Worm (Caenorhabditis elegans): ENCODE results near the gene add-2.

add-2 gene

DNA sequence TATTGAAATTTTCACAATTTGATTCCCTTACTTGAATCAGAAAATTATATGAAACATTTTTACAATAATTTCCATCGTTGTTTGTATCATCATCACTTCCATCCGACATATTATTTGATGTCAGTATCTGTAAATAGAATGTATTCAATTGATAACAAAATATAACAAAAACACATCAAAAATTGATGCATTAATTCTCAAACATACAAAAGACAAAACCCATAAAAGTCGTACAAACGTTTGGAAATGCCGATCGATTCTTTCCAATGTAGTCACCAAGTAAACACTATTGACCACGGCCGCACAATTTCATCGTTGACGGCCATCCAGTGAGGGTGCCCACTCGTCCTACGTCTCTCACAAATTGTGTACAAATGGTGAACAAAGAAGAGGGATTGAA lies at the start of gene add-2:
Gene add-2 (minus strand): TSS at position 109 of the 400 bp plus-strand sequence.
- TF ChIP-seq B0310.2 (tag; optimal IDR thresholded peaks at IDR 0.05), result no peak
- TF ChIP-seq hmbx-1 (tag; optimal IDR thresholded peaks at IDR 0.05), result no peak
- no peak for TF ChIP-seq ceh-13 (GFP tag; optimal IDR thresholded peaks at IDR 0.05)
- TF ChIP-seq scrt-1 (GFP tag; IDR thresholded peaks at IDR 0.05), result no peak
- no peak for TF ChIP-seq aly-1 (tag; optimal IDR thresholded peaks at IDR 0.05)
- TF ChIP-seq hnd-1 (tag; optimal IDR thresholded peaks at IDR 0.05), result no peak
- TF ChIP-seq ceh-36 (tag; optimal IDR thresholded peaks at IDR 0.05), result no peak
- TF ChIP-seq tra-4 (tag; optimal IDR thresholded peaks at IDR 0.05), result no peak
- no peak for TF ChIP-seq ama-1 (optimal IDR thresholded peaks at IDR 0.05)
- no peak for TF ChIP-seq flt-1 (GFP tag; IDR thresholded peaks at IDR 0.05)
- TF ChIP-seq ets-7 (tag; optimal IDR thresholded peaks at IDR 0.05), result no peak
- TF ChIP-seq sea-1 (GFP tag; conservative IDR thresholded peaks at IDR 0.05), result no peak
- no peak for TF ChIP-seq pes-1 (GFP tag; IDR thresholded peaks at IDR 0.05)
- no peak for TF ChIP-seq tbx-37 (GFP tag; conservative IDR thresholded peaks at IDR 0.05)
- TF ChIP-seq hmg-4 (GFP tag; optimal IDR thresholded peaks at IDR 0.05), result no peak
- no peak for TF ChIP-seq F13C5.2 (tag; optimal IDR thresholded peaks at IDR 0.05)
- no peak for TF ChIP-seq tbx-11 (GFP tag; IDR thresholded peaks at IDR 0.05)

DNA sequence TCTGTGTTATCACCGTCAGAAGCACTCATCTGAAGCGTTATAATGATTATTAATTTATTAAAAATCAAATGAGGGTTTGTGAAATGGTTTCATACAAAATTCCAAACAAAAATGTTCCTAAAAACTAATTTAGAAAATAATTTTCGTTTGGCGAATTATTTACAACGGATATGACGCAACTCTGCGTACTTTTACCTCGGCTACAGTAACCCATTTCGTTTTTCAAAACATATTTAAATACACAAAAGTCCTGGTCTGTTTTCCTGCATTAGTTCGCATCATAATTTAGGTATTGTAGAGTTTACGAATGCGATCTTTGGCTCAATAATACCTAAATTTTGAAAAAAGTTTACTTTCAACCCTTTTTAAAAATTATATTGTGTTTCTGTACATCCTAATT lies 46.5 kb upstream of the add-2 start, which contains the start of gene R07B7.2:
Gene R07B7.2 (minus strand): TSS at position 35 of the 400 bp plus-strand sequence.
- TF ChIP-seq F13C5.2 (tag; optimal IDR thresholded peaks at IDR 0.05) (no peak), sea-1 (GFP tag; conservative IDR thresholded peaks at IDR 0.05) (no peak), B0310.2 (tag; optimal IDR thresholded peaks at IDR 0.05) (no peak), scrt-1 (GFP tag; IDR thresholded peaks at IDR 0.05) (no peak), hnd-1 (tag; optimal IDR thresholded peaks at IDR 0.05) (no peak), ceh-13 (GFP tag; optimal IDR thresholded peaks at IDR 0.05) (no peak), tbx-11 (GFP tag; IDR thresholded peaks at IDR 0.05) (no peak), ceh-36 (tag; optimal IDR thresholded peaks at IDR 0.05) (no peak), flt-1 (GFP tag; IDR thresholded peaks at IDR 0.05) (no peak)

DNA sequence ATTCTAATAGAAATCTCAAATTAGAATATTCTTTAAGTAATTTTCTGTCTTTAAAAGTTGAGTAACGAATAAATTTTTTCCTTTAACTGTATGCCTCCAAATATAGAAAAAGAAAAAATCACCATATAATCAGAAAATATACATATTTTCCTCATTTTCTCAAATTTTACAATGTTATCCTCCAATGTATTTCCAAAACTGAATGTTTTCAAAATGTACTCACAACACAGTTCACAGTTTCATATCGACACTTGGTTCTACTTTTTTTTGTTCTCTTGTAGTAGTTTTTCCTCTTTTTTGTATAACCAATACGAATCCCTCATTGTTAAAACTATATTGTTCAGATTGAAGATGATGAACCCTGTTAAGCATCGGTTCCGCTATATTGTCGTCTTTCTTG lies 40.4 kb upstream of the add-2 start, which contains the start of gene F10C2.7:
Gene F10C2.7 (plus strand): TSS at position 301 of the 400 bp plus-strand sequence.
- TF ChIP-seq hmg-4 (GFP tag; optimal IDR thresholded peaks at IDR 0.05), result no peak
- no peak for TF ChIP-seq ama-1 (optimal IDR thresholded peaks at IDR 0.05)
- TF ChIP-seq tbx-11 (GFP tag; IDR thresholded peaks at IDR 0.05), result no peak
- TF ChIP-seq tbx-37 (GFP tag; conservative IDR thresholded peaks at IDR 0.05), result no peak
- no peak for TF ChIP-seq ets-7 (tag; optimal IDR thresholded peaks at IDR 0.05)
- no peak for TF ChIP-seq F13C5.2 (tag; optimal IDR thresholded peaks at IDR 0.05)
- TF ChIP-seq ceh-36 (tag; optimal IDR thresholded peaks at IDR 0.05), result no peak
- no peak for TF ChIP-seq flt-1 (GFP tag; IDR thresholded peaks at IDR 0.05)
- no peak for TF ChIP-seq scrt-1 (GFP tag; IDR thresholded peaks at IDR 0.05)
- TF ChIP-seq hmbx-1 (tag; optimal IDR thresholded peaks at IDR 0.05), result no peak
- TF ChIP-seq aly-1 (tag; optimal IDR thresholded peaks at IDR 0.05), result no peak
- TF ChIP-seq tra-4 (tag; optimal IDR thresholded peaks at IDR 0.05), result no peak
- no peak for TF ChIP-seq pes-1 (GFP tag; IDR thresholded peaks at IDR 0.05)
- no peak for TF ChIP-seq hnd-1 (tag; optimal IDR thresholded peaks at IDR 0.05)
- no peak for TF ChIP-seq ceh-13 (GFP tag; optimal IDR thresholded peaks at IDR 0.05)
- no peak for TF ChIP-seq B0310.2 (tag; optimal IDR thresholded peaks at IDR 0.05)
- no peak for TF ChIP-seq sea-1 (GFP tag; conservative IDR thresholded peaks at IDR 0.05)

DNA sequence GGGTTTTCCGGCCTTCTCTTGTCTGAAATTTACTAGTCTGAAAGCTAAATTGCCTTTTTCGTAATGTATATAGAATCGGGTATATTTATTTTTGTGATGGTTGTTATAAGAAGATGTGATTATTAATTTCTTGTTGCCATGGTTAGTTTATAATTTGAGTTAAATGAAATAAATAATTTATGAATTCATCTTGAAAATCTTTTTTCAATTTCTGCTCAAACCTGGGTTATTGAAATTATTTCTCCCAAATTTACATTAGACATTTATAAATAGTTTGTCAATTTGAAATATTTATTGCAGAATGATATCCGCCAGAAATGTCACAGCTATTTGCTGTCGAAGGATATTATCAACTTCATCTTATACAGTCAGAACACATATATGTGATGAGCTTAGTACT lies 35.2 kb upstream of the add-2 start, which contains the start of gene dars-2:
Gene dars-2 (plus strand): TSS at position 301 of the 400 bp plus-strand sequence.
- no peak for TF ChIP-seq hmbx-1 (tag; optimal IDR thresholded peaks at IDR 0.05)
- TF ChIP-seq hnd-1 (tag; optimal IDR thresholded peaks at IDR 0.05), result no peak
- no peak for TF ChIP-seq B0310.2 (tag; optimal IDR thresholded peaks at IDR 0.05)
- TF ChIP-seq flt-1 (GFP tag; IDR thresholded peaks at IDR 0.05), result no peak
- no peak for TF ChIP-seq tbx-37 (GFP tag; conservative IDR thresholded peaks at IDR 0.05)
- no peak for TF ChIP-seq tra-4 (tag; optimal IDR thresholded peaks at IDR 0.05)
- no peak for TF ChIP-seq F13C5.2 (tag; optimal IDR thresholded peaks at IDR 0.05)
- TF ChIP-seq aly-1 (tag; optimal IDR thresholded peaks at IDR 0.05), result no peak
- TF ChIP-seq scrt-1 (GFP tag; IDR thresholded peaks at IDR 0.05), result no peak
- no peak for TF ChIP-seq ceh-13 (GFP tag; optimal IDR thresholded peaks at IDR 0.05)
- TF ChIP-seq pes-1 (GFP tag; IDR thresholded peaks at IDR 0.05), result no peak
- no peak for TF ChIP-seq ama-1 (optimal IDR thresholded peaks at IDR 0.05)
- no peak for TF ChIP-seq ets-7 (tag; optimal IDR thresholded peaks at IDR 0.05)
- TF ChIP-seq ceh-36 (tag; optimal IDR thresholded peaks at IDR 0.05), result no peak
- no peak for TF ChIP-seq tbx-11 (GFP tag; IDR thresholded peaks at IDR 0.05)
- no peak for TF ChIP-seq sea-1 (GFP tag; conservative IDR thresholded peaks at IDR 0.05)
- TF ChIP-seq hmg-4 (GFP tag; optimal IDR thresholded peaks at IDR 0.05), result no peak

DNA sequence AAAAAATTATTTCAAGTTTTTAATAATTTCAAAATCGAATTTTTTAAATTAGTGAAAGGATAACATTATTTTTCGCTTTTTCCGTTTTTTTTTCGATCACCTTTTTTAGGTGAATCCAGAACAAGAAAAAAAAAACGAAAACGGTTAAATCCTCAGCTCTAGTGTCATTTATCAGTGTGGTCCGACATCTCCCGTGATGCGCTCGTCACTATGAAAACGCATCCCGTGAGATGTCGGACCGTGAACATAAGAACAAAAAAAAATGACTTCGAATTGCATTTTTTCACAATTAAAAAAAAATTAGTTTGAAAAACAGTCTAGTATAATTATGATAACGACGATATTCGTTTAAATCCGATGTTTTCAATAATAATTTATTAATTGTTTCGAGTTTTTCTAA lies 34.5 kb upstream of the add-2 start:
- TF ChIP-seq ceh-13 (GFP tag; optimal IDR thresholded peaks at IDR 0.05) (no peak), scrt-1 (GFP tag; IDR thresholded peaks at IDR 0.05) (no peak), sea-1 (GFP tag; conservative IDR thresholded peaks at IDR 0.05) (no peak), hnd-1 (tag; optimal IDR thresholded peaks at IDR 0.05) (no peak), tbx-37 (GFP tag; conservative IDR thresholded peaks at IDR 0.05) (no peak), hmbx-1 (tag; optimal IDR thresholded peaks at IDR 0.05) (no peak)

DNA sequence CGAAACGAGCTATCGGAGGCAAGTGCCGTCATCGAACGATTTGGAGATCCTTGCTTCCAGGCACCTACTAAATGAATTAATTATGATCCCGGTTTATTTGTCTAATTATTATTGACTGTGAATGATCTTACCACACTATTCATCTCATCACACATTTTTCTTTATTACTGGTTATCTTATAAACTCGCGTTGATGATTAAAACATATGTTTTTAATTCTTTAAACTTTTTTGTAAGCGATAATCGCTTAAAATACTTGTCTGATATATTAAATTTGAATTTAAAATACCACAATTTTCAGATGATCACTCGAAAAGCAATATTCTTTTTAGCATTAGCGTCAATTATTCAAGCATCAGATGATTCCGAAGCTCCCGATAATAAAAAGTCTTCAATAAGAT lies 31.9 kb upstream of the add-2 start, which contains the start of gene F10C2.5:
Gene F10C2.5 (plus strand): TSS at position 301 of the 400 bp plus-strand sequence.
- TF ChIP-seq tbx-11 (GFP tag; IDR thresholded peaks at IDR 0.05), result no peak
- TF ChIP-seq hmbx-1 (tag; optimal IDR thresholded peaks at IDR 0.05), result no peak
- TF ChIP-seq F13C5.2 (tag; optimal IDR thresholded peaks at IDR 0.05), result no peak
- no peak for TF ChIP-seq hnd-1 (tag; optimal IDR thresholded peaks at IDR 0.05)
- TF ChIP-seq tra-4 (tag; optimal IDR thresholded peaks at IDR 0.05), result no peak
- no peak for TF ChIP-seq sea-1 (GFP tag; conservative IDR thresholded peaks at IDR 0.05)
- TF ChIP-seq B0310.2 (tag; optimal IDR thresholded peaks at IDR 0.05), result no peak
- no peak for TF ChIP-seq pes-1 (GFP tag; IDR thresholded peaks at IDR 0.05)

DNA sequence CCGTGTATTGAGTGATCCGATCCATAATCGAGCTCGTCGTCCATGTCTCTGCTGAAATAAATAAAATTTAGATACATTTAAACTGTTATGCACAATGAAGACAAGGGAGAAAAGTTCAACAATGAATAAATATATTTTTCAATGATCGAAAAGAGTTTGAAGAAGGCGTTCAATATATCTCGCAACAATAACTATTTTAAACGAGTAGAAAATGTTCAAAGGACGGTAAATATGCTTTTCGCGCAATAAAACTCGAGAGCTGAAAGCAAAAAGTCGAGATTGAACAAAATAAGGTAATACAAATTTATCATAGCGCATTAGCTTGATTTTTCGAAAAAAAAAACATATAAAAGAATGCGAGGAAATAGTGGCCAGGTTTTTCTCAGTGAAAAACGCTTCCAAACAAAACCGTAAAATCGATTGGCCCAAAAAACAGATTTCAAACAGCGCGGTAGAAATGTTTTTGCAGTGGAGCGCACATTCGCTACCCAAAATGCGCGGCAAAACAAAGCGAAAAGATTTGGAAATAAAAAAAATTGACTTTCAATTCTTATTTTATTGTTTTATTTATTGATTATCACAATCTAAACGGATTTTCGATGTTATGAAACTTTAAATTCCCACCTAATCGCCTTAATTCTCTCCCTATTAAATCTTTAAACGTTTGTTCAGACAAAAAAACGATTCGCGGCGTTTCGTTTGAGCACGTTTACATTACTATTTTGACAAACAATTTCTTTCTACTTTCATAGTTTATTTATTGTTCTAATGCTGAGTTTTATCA lies 27.8 kb upstream of the add-2 start, which contains the start of the genes kup-1 and F10C2.4:
Gene kup-1 (minus strand): TSS at position 51 of the 784 bp plus-strand sequence.
Gene F10C2.4 (plus strand): TSS at position 734 of the 784 bp plus-strand sequence.
- TF ChIP-seq hmg-4 (GFP tag; optimal IDR thresholded peaks at IDR 0.05) (no peak), flt-1 (GFP tag; IDR thresholded peaks at IDR 0.05) (no peak), tbx-11 (GFP tag; IDR thresholded peaks at IDR 0.05) (no peak), aly-1 (tag; optimal IDR thresholded peaks at IDR 0.05) (no peak), hmbx-1 (tag; optimal IDR thresholded peaks at IDR 0.05) (no peak), ama-1 (optimal IDR thresholded peaks at IDR 0.05) (no peak), scrt-1 (GFP tag; IDR thresholded peaks at IDR 0.05) (no peak), ets-7 (tag; optimal IDR thresholded peaks at IDR 0.05) (no peak), B0310.2 (tag; optimal IDR thresholded peaks at IDR 0.05) (no peak), sea-1 (GFP tag; conservative IDR thresholded peaks at IDR 0.05) (no peak), hnd-1 (tag; optimal IDR thresholded peaks at IDR 0.05) (no peak), F13C5.2 (tag; optimal IDR thresholded peaks at IDR 0.05) (no peak), tbx-37 (GFP tag; conservative IDR thresholded peaks at IDR 0.05) (no peak), tra-4 (tag; optimal IDR thresholded peaks at IDR 0.05) (no peak), ceh-13 (GFP tag; optimal IDR thresholded peaks at IDR 0.05) (no peak), pes-1 (GFP tag; IDR thresholded peaks at IDR 0.05) (no peak), ceh-36 (tag; optimal IDR thresholded peaks at IDR 0.05) (no peak)
